Worm (Caenorhabditis elegans): ENCODE data around the gene spex-3.

spex-3 gene

DNA sequence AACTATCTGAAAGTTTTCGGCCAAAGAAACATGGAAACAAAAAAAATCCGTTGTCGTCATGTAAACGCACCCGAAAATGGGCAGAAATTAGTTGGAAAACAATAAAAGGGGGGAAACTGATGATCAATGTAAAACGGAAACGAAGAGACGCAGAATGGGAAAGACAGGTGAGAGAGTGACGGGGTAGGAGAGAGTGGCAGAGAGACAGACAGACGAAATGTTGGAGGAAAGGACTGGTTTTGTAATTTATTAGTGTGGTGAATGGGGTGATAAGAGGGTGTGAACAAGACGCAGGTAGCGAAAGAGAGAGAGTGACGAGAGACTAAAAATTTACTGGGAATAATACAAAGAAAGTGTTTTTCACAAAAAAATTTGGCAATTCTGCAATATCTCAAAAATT, 21.2 kb downstream of the spex-3 start (continued):
- TF ChIP-seq lin-39 (tag; optimal IDR thresholded peaks at IDR 0.05) (no peak), ZK337.2 (GFP tag; IDR thresholded peaks at IDR 0.05) (no peak), tra-1 (GFP tag; IDR thresholded peaks at IDR 0.05) (peak; percentile 87), zip-11 (GFP tag; IDR thresholded peaks at IDR 0.05) (no peak), ceh-44 (GFP tag; IDR thresholded peaks at IDR 0.05) (no peak), madf-5 (GFP tag; IDR thresholded peaks at IDR 0.05) (no peak), mdl-1 (tag; optimal IDR thresholded peaks at IDR 0.05) (peak in 1 of 2 experiments; percentile 80), mxl-3 (GFP tag; optimal IDR thresholded peaks at IDR 0.05) (peak; percentile 73), duxl-1 (tag; optimal IDR thresholded peaks at IDR 0.05; ENCODE audit: poor library complexity) (peak; percentile 30), daf-12 (tag; optimal IDR thresholded peaks at IDR 0.05) (no peak), lin-29 (GFP tag; IDR thresholded peaks at IDR 0.05) (no peak), R02D3.7 (tag; optimal IDR thresholded peaks at IDR 0.05) (no peak), Y105C5A.15 (GFP tag; IDR thresholded peaks at IDR 0.05) (no peak), spr-1 (tag; optimal IDR thresholded peaks at IDR 0.05) (no peak), saeg-2 (GFP tag; IDR thresholded peaks at IDR 0.05) (peak; percentile 34; the same call in 1 of the 2 replicates), fos-1 (tag; optimal IDR thresholded peaks at IDR 0.05) (no peak), aly-2 (tag; optimal IDR thresholded peaks at IDR 0.05) (no peak), zfp-3 (GFP tag; conservative IDR thresholded peaks at IDR 0.05) (0 out of 2 replicates have a peak, but pooled peaks have one; percentile 44), rbr-2 (tag; optimal IDR thresholded peaks at IDR 0.05) (peak; percentile 63), daf-8 (GFP tag; IDR thresholded peaks at IDR 0.05) (no peak), lin-13 (GFP tag; optimal IDR thresholded peaks at IDR 0.05) (peak; percentile 68), snpc-4 (tag; optimal IDR thresholded peaks at IDR 0.05) (no peak), php-3 (GFP tag; IDR thresholded peaks at IDR 0.05) (peak; percentile 99), cey-2 (tag; optimal IDR thresholded peaks at IDR 0.05; ENCODE audit: borderline replicate concordance, insufficient read depth) (no peak), F26F4.8 (GFP tag; conservative IDR thresholded peaks at IDR 0.05) (no peak), zag-1 (tag; optimal IDR thresholded peaks at IDR 0.05) (no peak), ces-1 (GFP tag; optimal IDR thresholded peaks at IDR 0.05) (no peak), hlh-30 (tag; optimal IDR thresholded peaks at IDR 0.05; ENCODE audit: insufficient read depth) (peak; percentile 84), pqm-1 (tag; optimal IDR thresholded peaks at IDR 0.05) (peak; percentile 83), sdz-12 (GFP tag; optimal IDR thresholded peaks at IDR 0.05) (no peak), nhr-111 (GFP tag; optimal IDR thresholded peaks at IDR 0.05) (no peak), nhr-77 (tag; optimal IDR thresholded peaks at IDR 0.05) (peak; percentile 84), T26A8.4 (GFP tag; IDR thresholded peaks at IDR 0.05) (0 out of 2 replicates have a peak, but pooled peaks have one; percentile 16), Y75B8A.6 (GFP tag; IDR thresholded peaks at IDR 0.05) (no peak), nhr-102 (tag; optimal IDR thresholded peaks at IDR 0.05) (peak; percentile 52), arid-1 (GFP tag; conservative IDR thresholded peaks at IDR 0.05) (no peak), nhr-11 (tag; optimal IDR thresholded peaks at IDR 0.05) (peak; percentile 53), ceh-32 (tag; optimal IDR thresholded peaks at IDR 0.05; ENCODE audit: poor library complexity) (no peak), nhr-25 (tag; optimal IDR thresholded peaks at IDR 0.05; ENCODE audit: borderline replicate concordance, insufficient read depth) (no peak), set-16 (GFP tag; IDR thresholded peaks at IDR 0.05) (0 out of 2 replicates have a peak, but pooled peaks have one; percentile 21), Y5F2A.4 (GFP tag; optimal IDR thresholded peaks at IDR 0.05) (no peak), F10B5.3 (tag; optimal IDR thresholded peaks at IDR 0.05) (no peak), spr-3 (GFP tag; optimal IDR thresholded peaks at IDR 0.05) (no peak), ama-1 (optimal IDR thresholded peaks at IDR 0.05) (no peak), nhr-10 (tag; optimal IDR thresholded peaks at IDR 0.05) (peak; percentile 4), vab-7 (GFP tag; IDR thresholded peaks at IDR 0.05) (no peak), T20F7.1 (GFP tag; optimal IDR thresholded peaks at IDR 0.05) (no peak), hlh-11 (tag; optimal IDR thresholded peaks at IDR 0.05) (peak; percentile 95), nhr-6 (tag; optimal IDR thresholded peaks at IDR 0.05) (peak; percentile 68), zfp-2 (tag; optimal IDR thresholded peaks at IDR 0.05) (no peak), ceh-20 (GFP tag; IDR thresholded peaks at IDR 0.05) (peak; percentile 97)

Data from whole organism, L4 larva.